Fruit fly (Drosophila melanogaster): ENCODE data around the gene CG10654.

CG10654 gene

DNA sequence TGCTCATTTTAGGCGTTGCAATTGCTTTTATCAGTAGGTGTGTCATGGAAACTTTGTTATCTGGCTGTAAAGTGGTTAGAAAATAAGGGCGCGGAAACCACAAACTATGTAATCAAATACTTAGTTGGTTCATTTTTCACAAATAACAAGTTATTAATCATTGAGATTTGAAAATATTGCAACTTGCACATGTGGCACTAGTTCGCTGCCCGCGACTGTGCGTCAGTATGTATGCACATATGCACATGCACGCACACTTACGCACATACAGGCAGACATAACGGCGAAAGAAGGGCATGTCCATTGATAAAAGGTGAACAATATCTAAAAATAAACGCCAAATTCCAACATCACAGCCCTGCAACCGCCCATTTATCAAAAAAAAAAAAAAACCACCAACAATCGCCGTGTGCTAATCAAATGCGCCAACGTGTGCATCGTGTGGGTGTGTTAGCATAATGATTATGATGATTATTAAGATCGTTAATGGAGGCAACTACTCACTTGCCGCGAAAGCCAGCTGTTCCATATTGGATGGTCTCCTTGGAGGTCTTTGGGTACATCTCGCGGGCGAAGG lies 21.9 kb upstream of the CG10654 start (continued):
- TF ChIP-seq Side (GFP tag; optimal IDR thresholded peaks at IDR 0.05), result peak; percentile 39
- peak; percentile 48; the same call in 2 of the 3 replicates for TF ChIP-seq ase (GFP tag; IDR thresholded peaks at IDR 0.05)
- TF ChIP-seq CG42726 (GFP tag; IDR thresholded peaks at IDR 0.05; ENCODE audit: partially characterized antibody), result no peak
- no peak for TF ChIP-seq ftz-f1 (GFP tag; optimal IDR thresholded peaks at IDR 0.05)
- TF ChIP-seq C15 (GFP tag; IDR thresholded peaks at IDR 0.05), result no peak
- no peak for TF ChIP-seq lov (optimal IDR thresholded peaks at IDR 0.05)
- TF ChIP-seq lov (GFP tag; IDR thresholded peaks at IDR 0.05), result peak; percentile 85
- no peak for TF ChIP-seq CG8478 (optimal IDR thresholded peaks at IDR 0.05)
- no peak for TF ChIP-seq CG17912 (GFP tag; optimal IDR thresholded peaks at IDR 0.05)
- no peak for TF ChIP-seq seq (GFP tag; IDR thresholded peaks at IDR 0.05)
- no peak for TF ChIP-seq fu2 (GFP tag; optimal IDR thresholded peaks at IDR 0.05)
- TF ChIP-seq Atf3 (GFP tag; optimal IDR thresholded peaks at IDR 0.05), result no peak
- no peak for TF ChIP-seq CG17186 (GFP tag; optimal IDR thresholded peaks at IDR 0.05)
- no peak for TF ChIP-seq mld (GFP tag; IDR thresholded peaks at IDR 0.05; ENCODE audit: partially characterized antibody)
- no peak for TF ChIP-seq Sry-δ (GFP tag; optimal IDR thresholded peaks at IDR 0.05)
- no peak for TF ChIP-seq CG2889 (GFP tag; IDR thresholded peaks at IDR 0.05)
- 0 out of 2 replicates have a peak, but pooled peaks have one; percentile 24 for TF ChIP-seq Rfx (GFP tag; IDR thresholded peaks at IDR 0.05)
- TF ChIP-seq NK7.1 (GFP tag; optimal IDR thresholded peaks at IDR 0.05), result no peak
- no peak for TF ChIP-seq CG15011 (GFP tag; optimal IDR thresholded peaks at IDR 0.05)
- TF ChIP-seq CG8924 (tag; optimal IDR thresholded peaks at IDR 0.05), result peak; percentile 42
- TF ChIP-seq phol (tag; optimal IDR thresholded peaks at IDR 0.05), result peak; percentile 45
- no peak for TF ChIP-seq luna (GFP tag; optimal IDR thresholded peaks at IDR 0.05)
- peak; percentile 21 for TF ChIP-seq gcm (GFP tag; optimal IDR thresholded peaks at IDR 0.05)
- TF ChIP-seq Nf-YB (GFP tag; optimal IDR thresholded peaks at IDR 0.05), result peak; percentile 12
- no peak for TF ChIP-seq CG11085 (GFP tag; IDR thresholded peaks at IDR 0.05)
- no peak for TF ChIP-seq Dref (GFP tag; IDR thresholded peaks at IDR 0.05)
- 0 out of 2 replicates have a peak, but pooled peaks have one; percentile 13 for TF ChIP-seq Oaz (GFP tag; IDR thresholded peaks at IDR 0.05)
- peak; percentile 29; the same call in 1 of the 2 replicates for TF ChIP-seq ap (GFP tag; IDR thresholded peaks at IDR 0.05)
- TF ChIP-seq Dp (GFP tag; optimal IDR thresholded peaks at IDR 0.05), result no peak
- TF ChIP-seq bbx (GFP tag; IDR thresholded peaks at IDR 0.05; ENCODE audit: partially characterized antibody), result no peak
- TF ChIP-seq CG3407 (GFP tag; optimal IDR thresholded peaks at IDR 0.05), result peak; percentile 23
- no peak for TF ChIP-seq zen2 (GFP tag; IDR thresholded peaks at IDR 0.05; ENCODE audit: partially characterized antibody)
- TF ChIP-seq E2f1 (GFP tag; IDR thresholded peaks at IDR 0.05), result peak; percentile 12; the same call in 1 of the 2 replicates
- TF ChIP-seq CG11504 (tag; optimal IDR thresholded peaks at IDR 0.05), result peak; percentile 72
- TF ChIP-seq zfh1 (GFP tag; IDR thresholded peaks at IDR 0.05), result peak; percentile 68
- TF ChIP-seq CG32772 (GFP tag; IDR thresholded peaks at IDR 0.05), result peak; percentile 23; the same call in 1 of the 2 replicates
- no peak for TF ChIP-seq pros (GFP tag; optimal IDR thresholded peaks at IDR 0.05)
- peak; percentile 28 for TF ChIP-seq Fer3 (tag; optimal IDR thresholded peaks at IDR 0.05)
- peak; percentile 75 for TF ChIP-seq CG1603 (tag; optimal IDR thresholded peaks at IDR 0.05)
- TF ChIP-seq CG9932 (GFP tag; IDR thresholded peaks at IDR 0.05), result no peak
- TF ChIP-seq vvl (GFP tag; IDR thresholded peaks at IDR 0.05), result peak; percentile 84
- TF ChIP-seq oc (tag; optimal IDR thresholded peaks at IDR 0.05), result no peak
- TF ChIP-seq CG32532 (GFP tag; IDR thresholded peaks at IDR 0.05), result peak; percentile 22; the same call in 1 of the 2 replicates
- TF ChIP-seq zf30C (GFP tag; optimal IDR thresholded peaks at IDR 0.05), result no peak
- TF ChIP-seq CG10431 (GFP tag; optimal IDR thresholded peaks at IDR 0.05), result no peak
- no peak for TF ChIP-seq rib (GFP tag; IDR thresholded peaks at IDR 0.05)
- peak; percentile 13 for TF ChIP-seq Atf-2 (GFP tag; optimal IDR thresholded peaks at IDR 0.05)
- no peak for TF ChIP-seq emc (GFP tag; optimal IDR thresholded peaks at IDR 0.05)
- 0 out of 3 replicates have a peak, but pooled peaks have one; percentile 17 for TF ChIP-seq Optix (GFP tag; IDR thresholded peaks at IDR 0.05)
- no peak for TF ChIP-seq CG11398 (GFP tag; optimal IDR thresholded peaks at IDR 0.05)
- TF ChIP-seq CG10565 (GFP tag; optimal IDR thresholded peaks at IDR 0.05), result no peak
